Fruit fly (Drosophila melanogaster) whole organism, embryonic: ENCODE data around the gene CG32713.

ENCODE experiments used
- ATbp ChIP-seq: fragments of 200-800 bp; sonication (Bioruptor generic); optimal IDR thresholded peaks from 2 replicates; lab custom pipeline; 2017; ENCODE audit warnings: missing biosample characterization, mild to moderate bottlenecking, missing genetic modification characterization, missing genetic modification reagents
- Hmr ChIP-seq: fragments of 200-800 bp; sonication (Bioruptor generic); optimal IDR thresholded peaks from 3 replicates; lab custom pipeline; 2017; ENCODE audit warnings: mild to moderate bottlenecking, missing biosample characterization, missing genetic modification reagents, missing genetic modification characterization
- hb ChIP-seq: fragments of 200-800 bp; sonication (Bioruptor generic); IDR thresholded peaks from 3 replicates; pipeline ENCODE4 v1.3.6; 2022; ENCODE audit warnings: missing biosample characterization, missing genetic modification characterization; ENCODE audit not compliant: partially characterized antibody

dm6 chrX:8461147-8461546 is 3.7 kb upstream of the CG32713 start, which contains the start of gene Es2:
- TF ChIP-seq hb (no peak), ATbp (GFP tag; lab: Kevin White, UChicago) (no peak), Hmr (GFP tag; lab: Kevin White, UChicago) (no peak)
